Fruit fly (Drosophila melanogaster): Measurements from ENCODE around the gene CG34166.
"Not testable (repeated sequence)": the region's sequence is repeated elsewhere in the genome, so short reads cannot be mapped to it uniquely, and the experiment has no call there.

dm6 chr2L:14741740-14742139 lies 1.3 kb upstream of the CG34166 start, which contains the start of gene CG42586:
- not testable (repeated sequence) for TF ChIP-seq Dbx (GFP tag; IDR thresholded peaks at IDR 0.05); HLH54F (GFP tag; optimal IDR thresholded peaks at IDR 0.05); ken (GFP tag; IDR thresholded peaks at IDR 0.05); mirr (GFP tag; optimal IDR thresholded peaks at IDR 0.05); CG10267 (tag; optimal IDR thresholded peaks at IDR 0.05)

Data from whole organism, embryonic.